Worm (Caenorhabditis elegans) whole organism, mixed stage, embryonic: ENCODE measurements around the gene F53F4.17.

Source experiments
- nhr-28 ChIP-seq: fragments of 150-350 bp; optimal IDR thresholded peaks from 2 replicates; lab custom pipeline; 2014; ENCODE audit warnings: missing biosample characterization, missing genetic modification characterization
- pha-4 ChIP-seq: fragments of 150-350 bp; optimal IDR thresholded peaks from 2 replicates; lab custom pipeline; 2018; ENCODE audit warnings: missing biosample characterization, missing genetic modification reagents, missing genetic modification characterization

DNA sequence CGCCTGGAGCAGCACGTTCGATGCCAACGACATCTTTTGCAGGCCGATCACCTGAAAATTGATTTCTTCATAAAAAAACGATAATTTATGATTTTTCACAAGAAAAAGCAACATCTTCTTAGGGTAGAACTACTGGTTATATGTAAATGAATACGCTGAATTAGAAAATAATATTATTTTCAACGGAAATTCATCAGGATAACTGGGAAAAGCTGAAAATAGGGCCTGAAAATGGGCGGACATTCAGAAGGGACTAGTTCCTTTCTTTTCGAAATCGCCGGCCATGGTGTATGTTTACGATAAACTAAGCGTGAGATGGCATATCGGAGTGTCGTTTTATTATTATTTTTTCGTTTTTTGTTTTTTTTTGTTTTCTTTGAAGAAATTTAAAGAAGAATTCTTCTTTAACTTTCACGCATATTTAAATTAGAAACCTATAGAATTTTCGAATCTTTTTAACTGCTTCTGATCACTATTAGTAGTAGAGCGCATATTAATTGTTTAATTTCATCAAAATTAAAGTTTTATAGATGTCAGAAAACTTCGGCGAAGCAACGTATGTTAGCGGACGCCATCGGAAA is 37.6 kb downstream of the F53F4.17 start, which contains the start of the genes nduv-2 and F53F4.12:
- no peak for TF ChIP-seq pha-4 (tag; lab: Kevin White, UChicago)
- no peak for TF ChIP-seq nhr-28 (tag; lab: Kevin White, UChicago)
